Fruit fly (Drosophila melanogaster) whole organism, embryonic: Measurements from ENCODE around the gene CG13124.

ENCODE experiments used
- ATbp ChIP-seq: fragments of 200-800 bp; sonication (Bioruptor generic); optimal IDR thresholded peaks from 2 replicates; lab custom pipeline; 2017; ENCODE audit warnings: missing biosample characterization, mild to moderate bottlenecking, missing genetic modification characterization, missing genetic modification reagents
- B-H1 ChIP-seq: fragments of 200-800 bp; sonication (Bioruptor generic); IDR thresholded peaks from 3 replicates; pipeline ENCODE4 v1.3.6; 2022; ENCODE audit warnings: missing biosample characterization, missing genetic modification characterization
- Bdp1 ChIP-seq: fragments of 200-800 bp; sonication (Bioruptor generic); optimal IDR thresholded peaks from 3 replicates; lab custom pipeline; 2016; ENCODE audit warnings: missing biosample characterization, missing genetic modification characterization
- CG10654 ChIP-seq: fragments of 200-800 bp; sonication (Bioruptor generic); optimal IDR thresholded peaks from 2 replicates; lab custom pipeline; 2016; ENCODE audit warnings: missing biosample characterization, missing genetic modification characterization
- CG11695 ChIP-seq: fragments of 200-800 bp; sonication (Bioruptor generic); IDR thresholded peaks from 3 replicates; pipeline ENCODE4 v1.3.6; 2022; ENCODE audit warnings: missing biosample characterization, missing genetic modification characterization
- CG12155 ChIP-seq: fragments of 200-800 bp; sonication (Bioruptor generic); optimal IDR thresholded peaks from 3 replicates; lab custom pipeline; 2016; ENCODE audit warnings: missing biosample characterization, missing genetic modification characterization
- CG12391 ChIP-seq: fragments of 200-800 bp; sonication (Bioruptor generic); optimal IDR thresholded peaks from 3 replicates; lab custom pipeline; 2018; ENCODE audit warnings: missing biosample characterization, mild to moderate bottlenecking, missing genetic modification characterization, moderate library complexity
- CG13775 ChIP-seq: fragments of 200-800 bp; sonication (Bioruptor generic); optimal IDR thresholded peaks from 3 replicates; lab custom pipeline; 2017; ENCODE audit warnings: missing biosample characterization, mild to moderate bottlenecking, missing genetic modification characterization
- CG14441 ChIP-seq: fragments of 200-800 bp; sonication (Bioruptor generic); IDR thresholded peaks from 2 replicates; pipeline ENCODE4 v1.3.6; 2022; ENCODE audit warnings: missing biosample characterization, missing genetic modification characterization
- CG15269 ChIP-seq: fragments of 200-800 bp; sonication (Bioruptor generic); optimal IDR thresholded peaks from 2 replicates; lab custom pipeline; 2018; ENCODE audit warnings: missing biosample characterization, mild to moderate bottlenecking, missing genetic modification characterization, moderate library complexity
- CG15601 ChIP-seq: fragments of 200-800 bp; sonication (Bioruptor generic); optimal IDR thresholded peaks from 3 replicates; lab custom pipeline; 2019; ENCODE audit warnings: missing biosample characterization, mild to moderate bottlenecking, missing genetic modification characterization, moderate library complexity
- CG17328 ChIP-seq: fragments of 200-800 bp; sonication (Bioruptor generic); IDR thresholded peaks from 2 replicates; pipeline ENCODE4 v1.3.6; 2022; ENCODE audit warnings: missing biosample characterization, missing genetic modification characterization
- CG17612 ChIP-seq: fragments of 200-800 bp; sonication (Bioruptor generic); IDR thresholded peaks from 2 replicates; pipeline ENCODE4 v1.3.6; 2022; ENCODE audit warnings: missing biosample characterization, missing genetic modification characterization
- CG2712 ChIP-seq: fragments of 200-800 bp; optimal IDR thresholded peaks from 3 replicates; lab custom pipeline; 2019; ENCODE audit warnings: missing biosample characterization, mild to moderate bottlenecking, missing genetic modification characterization, moderate library complexity
- CG31365 ChIP-seq: fragments of 200-800 bp; sonication (Bioruptor generic); optimal IDR thresholded peaks from 2 replicates; lab custom pipeline; 2018; ENCODE audit warnings: missing biosample characterization, mild to moderate bottlenecking, missing genetic modification characterization
- CG3163 ChIP-seq: fragments of 200-800 bp; sonication (Bioruptor generic); optimal IDR thresholded peaks from 3 replicates; lab custom pipeline; 2016; ENCODE audit warnings: missing biosample characterization, missing genetic modification characterization
- CG34376 ChIP-seq: fragments of 200-800 bp; sonication (Bioruptor generic); optimal IDR thresholded peaks from 2 replicates; lab custom pipeline; 2018; ENCODE audit warnings: missing biosample characterization, mild to moderate bottlenecking, missing genetic modification characterization
- CG5245 ChIP-seq: fragments of 200-800 bp; sonication (Bioruptor generic); optimal IDR thresholded peaks from 3 replicates; lab custom pipeline; 2016; ENCODE audit warnings: missing biosample characterization, missing genetic modification characterization
- CG6765 ChIP-seq: fragments of 200-800 bp; sonication (Bioruptor generic); optimal IDR thresholded peaks from 3 replicates; lab custom pipeline; 2017; ENCODE audit warnings: missing biosample characterization, mild to moderate bottlenecking, missing genetic modification characterization
- CG6854 ChIP-seq: fragments of 200-800 bp; sonication (Bioruptor generic); optimal IDR thresholded peaks from 3 replicates; lab custom pipeline; 2017; ENCODE audit warnings: missing biosample characterization, mild to moderate bottlenecking, missing genetic modification characterization
- CG7786 ChIP-seq: fragments of 200-800 bp; sonication (Bioruptor generic); optimal IDR thresholded peaks from 2 replicates; lab custom pipeline; 2016; ENCODE audit warnings: missing biosample characterization, missing genetic modification characterization
- CG8924 ChIP-seq: fragments of 200-800 bp; optimal IDR thresholded peaks from 3 replicates; lab custom pipeline; 2019; ENCODE audit warnings: missing biosample characterization, mild to moderate bottlenecking, missing genetic modification characterization, moderate library complexity
- CG9437 ChIP-seq: fragments of 200-800 bp; sonication (Bioruptor generic); optimal IDR thresholded peaks from 2 replicates; lab custom pipeline; 2018; ENCODE audit warnings: missing biosample characterization, mild to moderate bottlenecking, missing genetic modification characterization
- CG9609 ChIP-seq: fragments of 200-800 bp; sonication (Bioruptor generic); optimal IDR thresholded peaks from 3 replicates; lab custom pipeline; 2016; ENCODE audit warnings: missing biosample characterization, missing genetic modification characterization
- CG9727 ChIP-seq: fragments of 200-800 bp; sonication (Bioruptor generic); optimal IDR thresholded peaks from 3 replicates; lab custom pipeline; 2017; ENCODE audit warnings: missing biosample characterization, mild to moderate bottlenecking, missing genetic modification characterization
- CoRest ChIP-seq: fragments of 200-800 bp; sonication (Bioruptor generic); optimal IDR thresholded peaks from 3 replicates; lab custom pipeline; 2018; ENCODE audit warnings: missing biosample characterization, mild to moderate bottlenecking, missing genetic modification characterization, moderate library complexity
- Dad ChIP-seq: fragments of 200-800 bp; sonication (Bioruptor generic); optimal IDR thresholded peaks from 3 replicates; lab custom pipeline; 2016; ENCODE audit warnings: missing biosample characterization, missing genetic modification characterization
- HLH3B ChIP-seq: fragments of 200-800 bp; sonication (Bioruptor generic); IDR thresholded peaks from 2 replicates; pipeline ENCODE4 v1.3.6; 2022; ENCODE audit warnings: missing biosample characterization, missing genetic modification characterization
- Hand ChIP-seq: fragments of 200-800 bp; sonication (Bioruptor generic); optimal IDR thresholded peaks from 2 replicates; lab custom pipeline; 2017; ENCODE audit warnings: mild to moderate bottlenecking, missing biosample characterization, missing genetic modification reagents, missing genetic modification characterization
- Lpt ChIP-seq: fragments of >200 bp; optimal IDR thresholded peaks from 2 replicates; lab custom pipeline; 2018; ENCODE audit warnings: missing biosample characterization, missing genetic modification characterization
- MTF-1 ChIP-seq: fragments of 200-800 bp; sonication (Bioruptor generic); optimal IDR thresholded peaks from 2 replicates; lab custom pipeline; 2018; ENCODE audit warnings: missing biosample characterization, mild to moderate bottlenecking, missing genetic modification characterization, borderline replicate concordance
- Med ChIP-seq: fragments of 200-800 bp; sonication (Bioruptor generic); peaks from one replicate; lab custom pipeline; 2016; ENCODE audit warnings: missing biosample characterization, missing genetic modification characterization, mild to moderate bottlenecking, inconsistent platforms, moderate library complexity
- Meics ChIP-seq: fragments of 200-800 bp; sonication (Bioruptor generic); optimal IDR thresholded peaks from 2 replicates; lab custom pipeline; 2017; ENCODE audit warnings: missing biosample characterization, mild to moderate bottlenecking, missing genetic modification characterization
- Rx ChIP-seq: fragments of 200-800 bp; sonication (Bioruptor generic); IDR thresholded peaks from 2 replicates; pipeline ENCODE4 v1.3.6; 2022; ENCODE audit warnings: missing biosample characterization, missing genetic modification characterization
- Spps ChIP-seq: fragments of 200-800 bp; sonication (Bioruptor generic); optimal IDR thresholded peaks from 2 replicates; lab custom pipeline; 2018; ENCODE audit warnings: missing biosample characterization, mild to moderate bottlenecking, missing genetic modification characterization
- Usf ChIP-seq: fragments of 200-800 bp; sonication (Bioruptor generic); optimal IDR thresholded peaks from 2 replicates; lab custom pipeline; 2017; ENCODE audit warnings: missing genotype, missing biosample characterization, missing genetic modification characterization
- az2 ChIP-seq: fragments of 200-800 bp; sonication (Bioruptor generic); optimal IDR thresholded peaks from 3 replicates; lab custom pipeline; 2016; ENCODE audit warnings: missing biosample characterization, missing genetic modification characterization
- bcd ChIP-seq: fragments of 200-800 bp; sonication (Bioruptor generic); optimal IDR thresholded peaks from 2 replicates; lab custom pipeline; 2017; ENCODE audit warnings: missing biosample characterization, mild to moderate bottlenecking, missing genetic modification characterization
- emc ChIP-seq: fragments of 200-800 bp; sonication (Bioruptor generic); optimal IDR thresholded peaks from 2 replicates; lab custom pipeline; 2016; ENCODE audit warnings: missing biosample characterization, missing genetic modification characterization
- gsb-n ChIP-seq: fragments of 200-800 bp; sonication (Bioruptor generic); optimal IDR thresholded peaks from 3 replicates; lab custom pipeline; 2018; ENCODE audit warnings: missing biosample characterization, mild to moderate bottlenecking, missing genetic modification characterization
- insv ChIP-seq, 2 experiments: fragments of 200-800 bp; sonication (Bioruptor generic); optimal IDR thresholded peaks; 3 replicates each; lab custom pipeline; 2016 to 2018; ENCODE audit warnings: missing biosample characterization in 2 of 2, missing genetic modification characterization in 2 of 2
- jumu ChIP-seq: fragments of 200-800 bp; sonication (Bioruptor generic); optimal IDR thresholded peaks from 3 replicates; lab custom pipeline; 2016; ENCODE audit warnings: missing biosample characterization, missing genetic modification characterization
- ken ChIP-seq: fragments of 200-800 bp; sonication (Bioruptor generic); IDR thresholded peaks from 3 replicates; pipeline ENCODE4 v1.3.6; 2022; ENCODE audit warnings: missing biosample characterization, missing genetic modification characterization
- lab ChIP-seq: fragments of 200-800 bp; sonication (Bioruptor generic); optimal IDR thresholded peaks from 3 replicates; lab custom pipeline; 2017; ENCODE audit warnings: missing biosample characterization, missing genetic modification characterization, mild to moderate bottlenecking, moderate library complexity, missing genetic modification reagents
- lilli ChIP-seq: fragments of 200-800 bp; sonication (Bioruptor generic); optimal IDR thresholded peaks from 3 replicates; lab custom pipeline; 2016; ENCODE audit warnings: missing biosample characterization, missing genetic modification characterization
- nau ChIP-seq: fragments of 200-800 bp; sonication (Bioruptor generic); optimal IDR thresholded peaks from 3 replicates; lab custom pipeline; 2017; ENCODE audit warnings: missing biosample characterization, mild to moderate bottlenecking, missing genetic modification characterization, missing genetic modification reagents
- slou ChIP-seq: fragments of 200-800 bp; sonication (Bioruptor generic); optimal IDR thresholded peaks from 3 replicates; lab custom pipeline; 2016; ENCODE audit warnings: missing biosample characterization, missing genetic modification characterization
- sna ChIP-seq: fragments of 200-800 bp; sonication (Bioruptor generic); IDR thresholded peaks from 2 replicates; pipeline ENCODE4 v1.3.6; 2022; ENCODE audit warnings: missing biosample characterization, missing genetic modification characterization; ENCODE audit not compliant: partially characterized antibody
- sob ChIP-seq: fragments of 200-800 bp; sonication (Bioruptor generic); IDR thresholded peaks from 2 replicates; pipeline ENCODE4 v1.3.6; 2022; ENCODE audit warnings: missing biosample characterization, missing genetic modification characterization
- tap ChIP-seq: fragments of 200-800 bp; optimal IDR thresholded peaks from 3 replicates; lab custom pipeline; 2019; ENCODE audit warnings: missing biosample characterization, mild to moderate bottlenecking, missing genetic modification characterization, moderate library complexity
- vfl ChIP-seq: fragments of 200-800 bp; sonication (Bioruptor generic); optimal IDR thresholded peaks from 2 replicates; lab custom pipeline; 2016; ENCODE audit warnings: missing biosample characterization, missing genetic modification characterization

Gene CG13124

dm6 chr2L:9921401-9921800 lies 13.0 kb upstream of the CG13124 start, which contains the start of gene CG4592 (continued):
- TF ChIP-seq ATbp (GFP tag; lab: Kevin White, UChicago) (peak; percentile 42), gsb-n (tag; lab: Kevin White, UChicago) (no peak), CG14441 (GFP tag; lab: Robert Waterston, UW) (peak; percentile 53; the same call in 1 of the 2 replicates), Med (peak; percentile 93), nau (GFP tag; lab: Kevin White, UChicago) (no peak), CG3163 (no peak), CG15601 (tag; lab: Kevin White, UChicago) (no peak), lab (GFP tag; lab: Kevin White, UChicago) (peak; percentile 78), insv (GFP tag; optimal IDR thresholded peaks at IDR 0.05; lab: Kevin White, UChicago) (no peak), CG12155 (GFP tag; lab: Kevin White, UChicago) (peak; percentile 53), sna (GFP tag; lab: Robert Waterston, UW) (no peak), Bdp1 (GFP tag; lab: Kevin White, UChicago) (peak; percentile 18), CG8924 (tag; lab: Kevin White, UChicago) (peak; percentile 75), slou (GFP tag; lab: Kevin White, UChicago) (no peak), CG17612 (GFP tag; lab: Robert Waterston, UW) (no peak), CoRest (peak; percentile 64), Hand (GFP tag; lab: Kevin White, UChicago) (peak; percentile 6), Dad (GFP tag; lab: Kevin White, UChicago) (peak; percentile 14), CG9437 (peak; percentile 41), CG31365 (tag; lab: Kevin White, UChicago) (peak; percentile 11), ken (GFP tag; lab: Robert Waterston, UW) (peak; percentile 76; the same call in 2 of the 3 replicates), CG9609 (GFP tag; lab: Kevin White, UChicago) (peak; percentile 6), CG7786 (no peak), Spps (tag; lab: Kevin White, UChicago) (peak; percentile 22), MTF-1 (GFP tag; lab: Kevin White, UChicago) (peak; percentile 26), CG34376 (GFP tag; lab: Kevin White, UChicago) (peak; percentile 64), CG9727 (peak; percentile 64), sob (GFP tag; lab: Robert Waterston, UW) (peak; percentile 65; the same call in 1 of the 2 replicates), bcd (peak; percentile 59), Rx (GFP tag; lab: Robert Waterston, UW) (peak; percentile 44), CG5245 (peak; percentile 48), jumu (peak; percentile 30), CG11695 (GFP tag; lab: Robert Waterston, UW) (peak; percentile 39; the same call in 1 of the 3 replicates), CG13775 (GFP tag; lab: Kevin White, UChicago) (peak; percentile 53), CG6854 (GFP tag; lab: Kevin White, UChicago) (peak; percentile 46), lilli (GFP tag; lab: Kevin White, UChicago) (peak; percentile 69), CG15269 (no peak), Lpt (GFP tag; lab: Kevin White, UChicago) (no peak), az2 (GFP tag; lab: Kevin White, UChicago) (peak; percentile 30), CG12391 (tag; lab: Kevin White, UChicago) (peak; percentile 70), Usf (GFP tag; lab: Kevin White, UChicago) (peak; percentile 22), CG6765 (GFP tag; lab: Kevin White, UChicago) (no peak), B-H1 (GFP tag; lab: Robert Waterston, UW) (peak; percentile 21; the same call in 1 of the 3 replicates), vfl (GFP tag; lab: Kevin White, UChicago) (peak; percentile 60), CG17328 (GFP tag; lab: Robert Waterston, UW) (0 out of 2 replicates have a peak, but pooled peaks have one; percentile 32), CG2712 (tag; lab: Kevin White, UChicago) (peak; percentile 78), CG10654 (GFP tag; lab: Kevin White, UChicago) (peak; percentile 0), HLH3B (GFP tag; lab: Robert Waterston, UW) (peak; percentile 62; the same call in 1 of the 2 replicates), emc (no peak), Meics (GFP tag; lab: Kevin White, UChicago) (peak; percentile 70), tap (no peak)
